Worm (Caenorhabditis elegans) whole organism, mixed stage, embryonic: ENCODE data around the gene oxi-1.
A peak's percentile ranks its signal among the peaks of the same experiment; 100 is the strongest.

ENCODE experiments used
- M03D4.4 ChIP-seq: sonication (generic microtip); optimal IDR thresholded peaks from 2 replicates; lab custom pipeline; 2017; ENCODE audit warnings: mild to moderate bottlenecking, missing genetic modification characterization, missing compliant biosample characterization
- bed-3 ChIP-seq: fragments of 200-800 bp; sonication (Bioruptor generic); optimal IDR thresholded peaks from 3 replicates; lab custom pipeline; 2018; ENCODE audit warnings: mild to moderate bottlenecking, missing genetic modification characterization, moderate library complexity, missing compliant biosample characterization
- elt-1 ChIP-seq: sonication (generic microtip); optimal IDR thresholded peaks from 2 replicates; lab custom pipeline; 2017; ENCODE audit warnings: missing genetic modification characterization, mild to moderate bottlenecking, missing compliant biosample characterization, antibody characterized with exemption, moderate library complexity, borderline replicate concordance; ENCODE audit not compliant: insufficient read depth
- elt-3 ChIP-seq: fragments of 150-350 bp; optimal IDR thresholded peaks from 2 replicates; lab custom pipeline; 2014; ENCODE audit warnings: missing biosample characterization, missing genetic modification characterization
- ham-2 ChIP-seq: fragments of 200-800 bp; sonication (Bioruptor generic); optimal IDR thresholded peaks from 2 replicates; lab custom pipeline; 2018; ENCODE audit warnings: mild to moderate bottlenecking, missing genetic modification characterization, missing compliant biosample characterization
- lin-13 ChIP-seq: fragments of 150-350 bp; optimal IDR thresholded peaks from 2 replicates; lab custom pipeline; 2014; ENCODE audit warnings: missing biosample characterization, missing genetic modification characterization
- lsy-2 ChIP-seq: fragments of 150-350 bp; optimal IDR thresholded peaks from 2 replicates; lab custom pipeline; 2014; ENCODE audit warnings: missing biosample characterization, missing genetic modification characterization
- nhr-12 ChIP-seq: fragments of 150-350 bp; optimal IDR thresholded peaks from 2 replicates; lab custom pipeline; 2014; ENCODE audit warnings: missing biosample characterization, missing genetic modification characterization
- nhr-237 ChIP-seq: fragments of 150-350 bp; optimal IDR thresholded peaks from 2 replicates; lab custom pipeline; 2014; ENCODE audit warnings: missing biosample characterization, missing genetic modification characterization
- nhr-28 ChIP-seq: fragments of 150-350 bp; optimal IDR thresholded peaks from 2 replicates; lab custom pipeline; 2014; ENCODE audit warnings: missing biosample characterization, missing genetic modification characterization
- snpc-4 ChIP-seq: fragments of 150-350 bp; optimal IDR thresholded peaks from 2 replicates; lab custom pipeline; 2014; ENCODE audit warnings: missing biosample characterization, missing genetic modification characterization
- sptf-1 ChIP-seq: sonication (generic microtip); optimal IDR thresholded peaks from 2 replicates; lab custom pipeline; 2017; ENCODE audit warnings: mild to moderate bottlenecking, missing genetic modification characterization, moderate library complexity, missing compliant biosample characterization
- unc-39 ChIP-seq: fragments of 150-350 bp; optimal IDR thresholded peaks from 2 replicates; lab custom pipeline; 2014; ENCODE audit warnings: missing biosample characterization, missing genetic modification characterization
- zip-8 ChIP-seq: fragments of 150-350 bp; optimal IDR thresholded peaks from 2 replicates; lab custom pipeline; 2014; ENCODE audit warnings: missing biosample characterization, missing genetic modification characterization

ce11 chrIII:10831483-10831882, 26.6 kb upstream of the oxi-1 start:
- TF ChIP-seq ham-2 (GFP tag; lab: Kevin White, UChicago) (no peak), snpc-4 (tag; lab: Kevin White, UChicago) (no peak), elt-1 (peak; percentile 59), bed-3 (GFP tag; lab: Kevin White, UChicago) (no peak), M03D4.4 (tag; lab: Kevin White, UChicago) (no peak), lsy-2 (tag; lab: Kevin White, UChicago) (no peak), nhr-12 (no peak), sptf-1 (tag; lab: Kevin White, UChicago) (no peak), zip-8 (tag; lab: Kevin White, UChicago) (peak; percentile 6), nhr-28 (no peak), elt-3 (tag; lab: Kevin White, UChicago) (no peak), nhr-237 (tag; lab: Kevin White, UChicago) (no peak), lin-13 (tag; lab: Kevin White, UChicago) (no peak), unc-39 (tag; lab: Kevin White, UChicago) (no peak)
